Worm (Caenorhabditis elegans) whole organism, early embryonic: ENCODE data around the gene F19B2.7.

Experiments
- B0310.2 ChIP-seq: sonication (generic microtip); optimal IDR thresholded peaks from 2 replicates; lab custom pipeline; 2016; ENCODE audit warnings: mild to moderate bottlenecking, missing genetic modification characterization, missing compliant biosample characterization
- F13C5.2 ChIP-seq: sonication (generic microtip); optimal IDR thresholded peaks from 2 replicates; lab custom pipeline; 2017; ENCODE audit warnings: mild to moderate bottlenecking, missing genetic modification characterization, inconsistent platforms, missing compliant biosample characterization
- aly-1 ChIP-seq: sonication (generic microtip); optimal IDR thresholded peaks from 2 replicates; lab custom pipeline; 2016; ENCODE audit warnings: missing genetic modification characterization, missing compliant biosample characterization
- ama-1 ChIP-seq: fragments of 150-350 bp; optimal IDR thresholded peaks from 2 replicates; lab custom pipeline; 2014
- ceh-13 ChIP-seq: fragments of 200-800 bp; sonication (Bioruptor generic); optimal IDR thresholded peaks from 2 replicates; lab custom pipeline; 2018; ENCODE audit warnings: mild to moderate bottlenecking, missing genetic modification characterization, missing compliant biosample characterization
- ceh-36 ChIP-seq: sonication (generic microtip); optimal IDR thresholded peaks from 2 replicates; lab custom pipeline; 2016; ENCODE audit warnings: missing genetic modification characterization, inconsistent platforms, missing compliant biosample characterization
- ets-7 ChIP-seq: sonication (generic microtip); optimal IDR thresholded peaks from 2 replicates; lab custom pipeline; 2016; ENCODE audit warnings: missing genotype, missing genetic modification characterization, missing compliant biosample characterization
- flt-1 ChIP-seq: fragments of 200-800 bp; sonication (Bioruptor generic); IDR thresholded peaks from 2 replicates; pipeline ENCODE4 v1.3.6; 2022; ENCODE audit warnings: missing genetic modification characterization, missing compliant biosample characterization
- hmbx-1 ChIP-seq: sonication (generic microtip); optimal IDR thresholded peaks from 2 replicates; lab custom pipeline; 2016; ENCODE audit warnings: mild to moderate bottlenecking, missing genetic modification characterization, missing compliant biosample characterization
- hmg-4 ChIP-seq: fragments of 200-800 bp; sonication (Bioruptor generic); optimal IDR thresholded peaks from 2 replicates; lab custom pipeline; 2018; ENCODE audit warnings: mild to moderate bottlenecking, missing genetic modification characterization, missing compliant biosample characterization
- hnd-1 ChIP-seq: sonication (generic microtip); optimal IDR thresholded peaks from 2 replicates; lab custom pipeline; 2016; ENCODE audit warnings: missing genetic modification characterization, missing compliant biosample characterization
- pes-1 ChIP-seq: fragments of 200-800 bp; sonication (Bioruptor generic); IDR thresholded peaks from 2 replicates; pipeline ENCODE4 v1.3.6; 2022; ENCODE audit warnings: missing genetic modification reagents, missing genetic modification characterization, missing compliant biosample characterization
- scrt-1 ChIP-seq: fragments of 200-800 bp; sonication (Bioruptor generic); IDR thresholded peaks from 2 replicates; pipeline ENCODE4 v1.3.6; 2022; ENCODE audit warnings: missing genetic modification characterization, missing compliant biosample characterization
- sea-1 ChIP-seq: fragments of 200-800 bp; sonication (Bioruptor generic); conservative IDR thresholded peaks from 2 replicates; pipeline ENCODE4 v1.3.6; 2022; ENCODE audit warnings: missing genetic modification characterization, missing compliant biosample characterization
- tbx-11 ChIP-seq: fragments of 200-800 bp; sonication (Bioruptor generic); IDR thresholded peaks from 2 replicates; pipeline ENCODE4 v1.3.6; 2022; ENCODE audit warnings: missing genetic modification characterization, missing compliant biosample characterization
- tbx-37 ChIP-seq: fragments of 200-800 bp; sonication (Bioruptor generic); conservative IDR thresholded peaks from 2 replicates; pipeline ENCODE4 v1.3.6; 2022; ENCODE audit warnings: missing genetic modification reagents, missing genetic modification characterization, missing compliant biosample characterization
- tra-4 ChIP-seq: sonication (generic microtip); optimal IDR thresholded peaks from 2 replicates; lab custom pipeline; 2017; ENCODE audit warnings: missing genetic modification characterization, missing compliant biosample characterization

F19B2.7 gene

ce11 chrV:20186579-20186978 is 35.0 kb downstream of the F19B2.7 start, which contains the start of gene srz-16:
TSS of gene srz-16 (minus strand) at chrV:20186679.
- no peak for TF ChIP-seq pes-1
- no peak for TF ChIP-seq sea-1 (GFP tag; lab: Robert Waterston, UW)
- TF ChIP-seq ets-7 (tag; lab: Kevin White, UChicago) = no peak
- no peak for TF ChIP-seq hnd-1 (tag; lab: Kevin White, UChicago)
- TF ChIP-seq scrt-1 (GFP tag; lab: Robert Waterston, UW) = no peak
- TF ChIP-seq hmbx-1 (tag; lab: Kevin White, UChicago) = no peak
- no peak for TF ChIP-seq tbx-37
- no peak for TF ChIP-seq tra-4
- no peak for TF ChIP-seq tbx-11
- no peak for TF ChIP-seq ceh-36 (tag; lab: Kevin White, UChicago)
- TF ChIP-seq flt-1 (GFP tag; lab: Robert Waterston, UW) = no peak
- no peak for TF ChIP-seq ceh-13 (GFP tag; lab: Kevin White, UChicago)
- TF ChIP-seq hmg-4 = no peak
- TF ChIP-seq ama-1 (lab: Kevin White, UChicago) = no peak
- no peak for TF ChIP-seq aly-1 (tag; lab: Kevin White, UChicago)
- no peak for TF ChIP-seq F13C5.2 (tag; lab: Kevin White, UChicago)
- no peak for TF ChIP-seq B0310.2

ce11 chrV:20188790-20189189 is 37.3 kb downstream of the F19B2.7 start, which contains the start of gene fbxa-116:
TSS of gene fbxa-116 (minus strand) at chrV:20188890.
- TF ChIP-seq hmg-4 (no peak), ceh-36 (tag; lab: Kevin White, UChicago) (no peak), ceh-13 (GFP tag; lab: Kevin White, UChicago) (no peak), ama-1 (lab: Kevin White, UChicago) (no peak), hnd-1 (tag; lab: Kevin White, UChicago) (no peak), ets-7 (tag; lab: Kevin White, UChicago) (no peak), tra-4 (no peak), sea-1 (GFP tag; lab: Robert Waterston, UW) (no peak), hmbx-1 (tag; lab: Kevin White, UChicago) (no peak), tbx-37 (no peak), flt-1 (GFP tag; lab: Robert Waterston, UW) (no peak)

- no peak for TF ChIP-seq F13C5.2 (tag; lab: Kevin White, UChicago)
- TF ChIP-seq ama-1 (lab: Kevin White, UChicago) = no peak
- TF ChIP-seq hmbx-1 (tag; lab: Kevin White, UChicago) = no peak
- no peak for TF ChIP-seq tbx-11
- no peak for TF ChIP-seq tra-4
- no peak for TF ChIP-seq ets-7 (tag; lab: Kevin White, UChicago)
- TF ChIP-seq hmg-4 = no peak
- no peak for TF ChIP-seq aly-1 (tag; lab: Kevin White, UChicago)
- TF ChIP-seq ceh-13 (GFP tag; lab: Kevin White, UChicago) = no peak
- no peak for TF ChIP-seq scrt-1 (GFP tag; lab: Robert Waterston, UW)
- no peak for TF ChIP-seq tbx-37
Measured at ce11 chrV:20192102-20192880, 40.8 kb downstream of the F19B2.7 start, which contains the start of the genes fbxa-115 and Y113G7B.27. TSS of gene fbxa-115 (minus strand) at chrV:20192152. TSS of gene Y113G7B.27 (plus strand) at chrV:20192830.

- TF ChIP-seq tra-4 (no peak), B0310.2 (no peak), flt-1 (GFP tag; lab: Robert Waterston, UW) (no peak), ets-7 (tag; lab: Kevin White, UChicago) (no peak), sea-1 (GFP tag; lab: Robert Waterston, UW) (no peak), hmg-4 (no peak), tbx-37 (no peak), ama-1 (lab: Kevin White, UChicago) (no peak), scrt-1 (GFP tag; lab: Robert Waterston, UW) (no peak), tbx-11 (no peak), hnd-1 (tag; lab: Kevin White, UChicago) (no peak), ceh-36 (tag; lab: Kevin White, UChicago) (no peak), hmbx-1 (tag; lab: Kevin White, UChicago) (no peak)
Measured at ce11 chrV:20195451-20196036, 44.0 kb downstream of the F19B2.7 start, which contains the start of the genes srh-217 and Y113G7B.28. TSS of gene srh-217 (minus strand) at chrV:20195551. TSS of gene Y113G7B.28 (plus strand) at chrV:20195986.

ce11 chrV:20196671-20197070 is 45.1 kb downstream of the F19B2.7 start, which contains the start of gene ftr-1:
TSS of gene ftr-1 (plus strand) at chrV:20196971.
- TF ChIP-seq ceh-13 (GFP tag; lab: Kevin White, UChicago) = no peak

ce11 chrV:20198954-20199353 is 47.4 kb downstream of the F19B2.7 start, which contains the start of gene fog-2:
TSS of gene fog-2 (plus strand) at chrV:20199254.
- TF ChIP-seq flt-1 (GFP tag; lab: Robert Waterston, UW) (no peak), F13C5.2 (tag; lab: Kevin White, UChicago) (no peak), tra-4 (no peak), tbx-11 (no peak), sea-1 (GFP tag; lab: Robert Waterston, UW) (no peak), B0310.2 (no peak), hnd-1 (tag; lab: Kevin White, UChicago) (no peak), ama-1 (lab: Kevin White, UChicago) (no peak)

- no peak for TF ChIP-seq pes-1
- TF ChIP-seq ceh-36 (tag; lab: Kevin White, UChicago) = no peak
- TF ChIP-seq sea-1 (GFP tag; lab: Robert Waterston, UW) = no peak
- no peak for TF ChIP-seq B0310.2
- no peak for TF ChIP-seq ceh-13 (GFP tag; lab: Kevin White, UChicago)
- no peak for TF ChIP-seq hmbx-1 (tag; lab: Kevin White, UChicago)
- no peak for TF ChIP-seq tbx-11
- no peak for TF ChIP-seq tra-4
- no peak for TF ChIP-seq scrt-1 (GFP tag; lab: Robert Waterston, UW)
- no peak for TF ChIP-seq ama-1 (lab: Kevin White, UChicago)
- TF ChIP-seq flt-1 (GFP tag; lab: Robert Waterston, UW) = no peak
- no peak for TF ChIP-seq aly-1 (tag; lab: Kevin White, UChicago)
- TF ChIP-seq tbx-37 = no peak
- TF ChIP-seq hnd-1 (tag; lab: Kevin White, UChicago) = no peak
- TF ChIP-seq hmg-4 = no peak
- TF ChIP-seq ets-7 (tag; lab: Kevin White, UChicago) = no peak
- TF ChIP-seq F13C5.2 (tag; lab: Kevin White, UChicago) = no peak
Measured at ce11 chrV:20199658-20200057, 48.1 kb downstream of the F19B2.7 start.
